Worm (Caenorhabditis elegans): Measurements from ENCODE around the gene sek-5.

DNA sequence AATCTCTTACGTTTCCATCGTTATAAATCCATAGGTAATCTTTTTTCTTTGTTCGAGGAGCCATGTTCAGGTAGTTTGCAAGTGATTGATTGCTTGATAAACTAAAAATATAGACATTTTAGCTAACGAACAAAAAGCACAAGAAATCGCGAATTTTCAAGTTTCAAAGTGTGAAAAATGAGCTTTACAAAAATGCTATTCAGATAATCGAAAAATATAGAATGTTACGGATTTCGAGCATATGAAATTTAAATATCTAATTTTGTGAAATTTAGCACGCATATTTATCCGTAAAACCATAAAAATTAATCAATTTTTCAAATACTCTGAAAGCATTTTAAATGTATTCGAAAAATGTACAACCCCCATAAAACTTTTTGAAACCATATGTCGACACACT, 42.0 kb upstream of the sek-5 start, which contains the start of gene C26B9.6:
- TF ChIP-seq snpc-4 (tag; optimal IDR thresholded peaks at IDR 0.05) = no peak
- no peak for TF ChIP-seq nhr-77 (tag; optimal IDR thresholded peaks at IDR 0.05)
- no peak for TF ChIP-seq jun-1 (tag; optimal IDR thresholded peaks at IDR 0.05)
- no peak for TF ChIP-seq nhr-12 (tag; optimal IDR thresholded peaks at IDR 0.05)
- no peak for TF ChIP-seq zag-1 (tag; optimal IDR thresholded peaks at IDR 0.05)
- TF ChIP-seq mml-1 (tag; optimal IDR thresholded peaks at IDR 0.05) = no peak
